Worm (Caenorhabditis elegans) whole organism, L4 larva: ENCODE results near the gene C39D10.5.

ENCODE experiments used
- ces-1 ChIP-seq: fragments of 150-350 bp; sonication (generic microtip); optimal IDR thresholded peaks from 4 replicates; lab custom pipeline; 2014; ENCODE audit warnings: missing biosample characterization, missing genetic modification reagents, missing genetic modification characterization
- fos-1 ChIP-seq: fragments of 150-350 bp; optimal IDR thresholded peaks from 2 replicates; lab custom pipeline; 2014; ENCODE audit warnings: missing biosample characterization, missing genetic modification characterization
- skn-1 ChIP-seq: fragments of 150-350 bp; optimal IDR thresholded peaks from 2 replicates; lab custom pipeline; 2014; ENCODE audit warnings: missing biosample characterization, missing genetic modification characterization

DNA sequence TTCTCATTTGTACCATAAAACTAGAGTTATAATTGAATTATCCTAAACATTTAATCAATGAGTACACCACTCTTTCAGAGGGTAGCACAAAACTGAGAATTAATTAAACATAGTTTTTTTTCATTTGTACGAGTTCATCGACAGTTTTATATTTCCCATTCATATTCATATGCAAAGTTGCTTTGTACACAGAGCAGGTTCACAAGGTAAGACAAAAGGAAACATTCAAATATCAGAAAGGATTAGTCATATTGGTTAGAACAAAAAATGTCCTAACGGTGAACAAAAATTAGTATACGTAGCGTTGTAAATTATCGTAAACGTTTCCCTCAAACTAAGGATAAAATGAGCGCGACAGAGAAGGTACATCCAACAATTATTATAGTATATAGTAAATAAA, 10.9 kb downstream of the C39D10.5 start:
- TF ChIP-seq skn-1 (no peak), fos-1 (tag; lab: Kevin White, UChicago) (no peak), ces-1 (no peak)
